Worm (Caenorhabditis elegans) whole organism, early embryonic: ENCODE measurements around the gene math-4.

ENCODE experiments used
- F13C5.2 ChIP-seq: sonication (generic microtip); optimal IDR thresholded peaks from 2 replicates; lab custom pipeline; 2017; ENCODE audit warnings: mild to moderate bottlenecking, missing genetic modification characterization, inconsistent platforms, missing compliant biosample characterization
- flt-1 ChIP-seq: fragments of 200-800 bp; sonication (Bioruptor generic); IDR thresholded peaks from 2 replicates; pipeline ENCODE4 v1.3.6; 2022; ENCODE audit warnings: missing genetic modification characterization, missing compliant biosample characterization
- pes-1 ChIP-seq: fragments of 200-800 bp; sonication (Bioruptor generic); IDR thresholded peaks from 2 replicates; pipeline ENCODE4 v1.3.6; 2022; ENCODE audit warnings: missing genetic modification reagents, missing genetic modification characterization, missing compliant biosample characterization
- scrt-1 ChIP-seq: fragments of 200-800 bp; sonication (Bioruptor generic); IDR thresholded peaks from 2 replicates; pipeline ENCODE4 v1.3.6; 2022; ENCODE audit warnings: missing genetic modification characterization, missing compliant biosample characterization

- TF ChIP-seq flt-1 (GFP tag; lab: Robert Waterston, UW) (no peak), F13C5.2 (no peak), pes-1 (GFP tag; lab: Robert Waterston, UW) (no peak), scrt-1 (GFP tag; lab: Robert Waterston, UW) (no peak)
These were observed 29.4 kb downstream of the math-4 start, which contains the start of gene F36H5.9 for ce11 chrII:1752990-1753389.
